Fruit fly (Drosophila melanogaster) whole organism, prepupa: ENCODE data around the gene mxt.

Source experiments
- Blimp-1 ChIP-seq: fragments of 200-800 bp; sonication (Bioruptor generic); optimal IDR thresholded peaks from 3 replicates; lab custom pipeline; 2017; ENCODE audit warnings: missing biosample characterization, missing genetic modification characterization, mild to moderate bottlenecking, moderate library complexity, missing genetic modification reagents
- CG11902 ChIP-seq: fragments of 200-800 bp; sonication (Bioruptor generic); optimal IDR thresholded peaks from 3 replicates; lab custom pipeline; 2016; ENCODE audit warnings: missing biosample characterization, missing genetic modification characterization
- CG15336 ChIP-seq: fragments of 200-800 bp; sonication (Bioruptor generic); IDR thresholded peaks from 2 replicates; pipeline ENCODE4 v1.3.6; 2022; ENCODE audit warnings: missing biosample characterization, missing genetic modification characterization
- CG1621 ChIP-seq: fragments of 200-800 bp; sonication (Bioruptor generic); optimal IDR thresholded peaks from 3 replicates; lab custom pipeline; 2018; ENCODE audit warnings: missing biosample characterization, mild to moderate bottlenecking, missing genetic modification characterization
- CG3032 ChIP-seq: fragments of 200-800 bp; optimal IDR thresholded peaks from 2 replicates; lab custom pipeline; 2019; ENCODE audit warnings: missing biosample characterization, mild to moderate bottlenecking, missing genetic modification characterization, moderate library complexity
- CG31627 ChIP-seq: fragments of 200-800 bp; sonication (Bioruptor generic); optimal IDR thresholded peaks from 3 replicates; lab custom pipeline; 2016; ENCODE audit warnings: missing biosample characterization, missing genetic modification characterization
- CG32006 ChIP-seq: fragments of 200-800 bp; sonication (Bioruptor generic); optimal IDR thresholded peaks from 3 replicates; lab custom pipeline; 2017; ENCODE audit warnings: missing biosample characterization, mild to moderate bottlenecking, missing genetic modification characterization
- CG3919 ChIP-seq: fragments of 200-800 bp; sonication (Bioruptor generic); optimal IDR thresholded peaks from 3 replicates; lab custom pipeline; 2016; ENCODE audit warnings: missing biosample characterization, missing genetic modification characterization
- CG6163 ChIP-seq: fragments of 200-800 bp; sonication (Bioruptor generic); IDR thresholded peaks from 3 replicates; pipeline ENCODE4 v1.3.6; 2022; ENCODE audit warnings: missing biosample characterization, missing genetic modification characterization
- CG6276 ChIP-seq: fragments of 200-800 bp; sonication (Bioruptor generic); optimal IDR thresholded peaks from 2 replicates; lab custom pipeline; 2017; ENCODE audit warnings: missing biosample characterization, mild to moderate bottlenecking, missing genetic modification characterization
- CG6792 ChIP-seq: fragments of 200-800 bp; sonication (Bioruptor generic); optimal IDR thresholded peaks from 3 replicates; lab custom pipeline; 2016; ENCODE audit warnings: missing biosample characterization, missing genetic modification characterization
- CG6808 ChIP-seq: fragments of 200-800 bp; sonication (Bioruptor generic); optimal IDR thresholded peaks from 3 replicates; lab custom pipeline; 2017; ENCODE audit warnings: missing biosample characterization, missing genetic modification characterization, mild to moderate bottlenecking, moderate library complexity, missing genetic modification reagents
- CG8119 ChIP-seq: fragments of 200-800 bp; sonication (Bioruptor generic); IDR thresholded peaks from 3 replicates; pipeline ENCODE4 v1.3.6; 2022; ENCODE audit warnings: missing biosample characterization, missing genetic modification characterization
- CG8319 ChIP-seq: fragments of 200-800 bp; sonication (Bioruptor generic); optimal IDR thresholded peaks from 3 replicates; lab custom pipeline; 2016; ENCODE audit warnings: missing biosample characterization, missing genetic modification characterization
- CG8632 ChIP-seq: fragments of 200-800 bp; sonication (Bioruptor generic); optimal IDR thresholded peaks from 3 replicates; lab custom pipeline; 2016; ENCODE audit warnings: missing biosample characterization, missing genetic modification characterization
- CG9139 ChIP-seq: fragments of 200-800 bp; sonication (Bioruptor generic); optimal IDR thresholded peaks from 3 replicates; lab custom pipeline; 2017; ENCODE audit warnings: missing biosample characterization, mild to moderate bottlenecking, missing genetic modification characterization
- Eip75B ChIP-seq: fragments of 200-800 bp; sonication (Bioruptor generic); optimal IDR thresholded peaks from 3 replicates; lab custom pipeline; 2016; ENCODE audit warnings: missing biosample characterization, missing genetic modification characterization
- Eip78C ChIP-seq: fragments of 200-800 bp; sonication (Bioruptor generic); peaks from one replicate; lab custom pipeline; 2016; ENCODE audit warnings: missing biosample characterization, missing genetic modification characterization
- Eip93F ChIP-seq: fragments of 200-800 bp; sonication (Bioruptor generic); optimal IDR thresholded peaks from 2 replicates; lab custom pipeline; 2016; ENCODE audit warnings: missing biosample characterization, mild to moderate bottlenecking, missing genetic modification characterization
- Ets21C ChIP-seq: fragments of 200-800 bp; sonication (Bioruptor generic); optimal IDR thresholded peaks from 3 replicates; lab custom pipeline; 2016; ENCODE audit warnings: missing biosample characterization, missing genetic modification characterization
- Ets96B ChIP-seq: fragments of 200-800 bp; optimal IDR thresholded peaks from 2 replicates; lab custom pipeline; 2019; ENCODE audit warnings: missing biosample characterization, mild to moderate bottlenecking, missing genetic modification characterization, moderate library complexity
- Met ChIP-seq: fragments of 200-800 bp; sonication (Bioruptor generic); optimal IDR thresholded peaks from 3 replicates; lab custom pipeline; 2016; ENCODE audit warnings: missing biosample characterization, missing genetic modification characterization
- OdsH ChIP-seq: fragments of 200-800 bp; sonication (Bioruptor generic); optimal IDR thresholded peaks from 3 replicates; lab custom pipeline; 2016; ENCODE audit warnings: missing biosample characterization, missing genetic modification characterization
- Smox ChIP-seq: fragments of 200-800 bp; sonication (Bioruptor generic); optimal IDR thresholded peaks from 3 replicates; lab custom pipeline; 2016; ENCODE audit warnings: missing biosample characterization, missing genetic modification characterization
- Sox14 ChIP-seq: fragments of 200-800 bp; sonication (Bioruptor generic); optimal IDR thresholded peaks from 3 replicates; lab custom pipeline; 2016; ENCODE audit warnings: missing biosample characterization, missing genetic modification characterization
- Sox15 ChIP-seq: fragments of 200-800 bp; sonication (Bioruptor generic); optimal IDR thresholded peaks from 3 replicates; lab custom pipeline; 2016; ENCODE audit warnings: missing biosample characterization, missing genetic modification characterization
- achi ChIP-seq: fragments of 200-800 bp; sonication (Bioruptor generic); optimal IDR thresholded peaks from 3 replicates; lab custom pipeline; 2016; ENCODE audit warnings: missing biosample characterization, missing genetic modification characterization
- cyc ChIP-seq: fragments of 200-800 bp; sonication (Bioruptor generic); optimal IDR thresholded peaks from 3 replicates; lab custom pipeline; 2016; ENCODE audit warnings: missing biosample characterization, missing genetic modification characterization
- dac ChIP-seq: fragments of 200-800 bp; sonication (Bioruptor generic); optimal IDR thresholded peaks from 2 replicates; lab custom pipeline; 2017; ENCODE audit warnings: missing biosample characterization, mild to moderate bottlenecking, missing genetic modification characterization
- dsx ChIP-seq: fragments of 200-800 bp; optimal IDR thresholded peaks from 3 replicates; lab custom pipeline; 2019; ENCODE audit warnings: missing biosample characterization, mild to moderate bottlenecking, missing genetic modification characterization, moderate library complexity; ENCODE audit not compliant: poor library complexity, severe bottlenecking
- eg ChIP-seq: fragments of 200-800 bp; sonication (Bioruptor generic); IDR thresholded peaks from 3 replicates; pipeline ENCODE4 v1.3.6; 2022; ENCODE audit warnings: missing biosample characterization, missing genetic modification characterization
- esn ChIP-seq: fragments of 200-800 bp; sonication (Bioruptor generic); optimal IDR thresholded peaks from 2 replicates; lab custom pipeline; 2016; ENCODE audit warnings: missing biosample characterization, mild to moderate bottlenecking, missing genetic modification characterization, moderate library complexity
- net ChIP-seq: fragments of 200-800 bp; sonication (Bioruptor generic); optimal IDR thresholded peaks from 3 replicates; lab custom pipeline; 2016; ENCODE audit warnings: missing biosample characterization, missing genetic modification characterization
- pdm3 ChIP-seq: fragments of 200-800 bp; sonication (Bioruptor generic); optimal IDR thresholded peaks from 3 replicates; lab custom pipeline; 2016; ENCODE audit warnings: missing biosample characterization, missing genetic modification characterization
- salr ChIP-seq, 2 experiments: fragments of 200-800 bp; sonication (Bioruptor generic); optimal IDR thresholded peaks; 3 replicates each; lab custom pipeline; 2016 to 2018; ENCODE audit warnings: missing biosample characterization in 2 of 2, missing genetic modification characterization in 2 of 2, mild to moderate bottlenecking in 1 of 2
- spab ChIP-seq: fragments of 200-800 bp; sonication (Bioruptor generic); optimal IDR thresholded peaks from 2 replicates; lab custom pipeline; 2017; ENCODE audit warnings: missing biosample characterization, mild to moderate bottlenecking, missing genetic modification characterization, missing genetic modification reagents
- svp ChIP-seq: fragments of 200-800 bp; sonication (Bioruptor generic); peaks from one replicate; lab custom pipeline; 2016; ENCODE audit warnings: missing biosample characterization, missing genetic modification characterization
- topi ChIP-seq: fragments of 200-800 bp; sonication (Bioruptor generic); optimal IDR thresholded peaks from 3 replicates; lab custom pipeline; 2016; ENCODE audit warnings: missing biosample characterization, missing genetic modification characterization
- vri ChIP-seq: fragments of 200-800 bp; sonication (Bioruptor generic); optimal IDR thresholded peaks from 3 replicates; lab custom pipeline; 2016; ENCODE audit warnings: missing biosample characterization, mild to moderate bottlenecking, missing genetic modification characterization

Gene mxt

dm6 chr2L:4807953-4808604, 39.0 kb downstream of the mxt start (continued):
- peak; percentile 78 for TF ChIP-seq dsx
- no peak for TF ChIP-seq Eip93F
- no peak for TF ChIP-seq esn (GFP tag; lab: Kevin White, UChicago)
- TF ChIP-seq Eip78C (GFP tag; lab: Kevin White, UChicago), result peak; percentile 55
- no peak for TF ChIP-seq CG15336
- no peak for TF ChIP-seq spab (GFP tag; lab: Kevin White, UChicago)
- no peak for TF ChIP-seq CG32006
- peak; percentile 34 for TF ChIP-seq CG6808 (GFP tag; lab: Kevin White, UChicago)
- no peak for TF ChIP-seq CG9139
- TF ChIP-seq CG6276 (GFP tag; lab: Kevin White, UChicago), result no peak
- TF ChIP-seq net (GFP tag; lab: Kevin White, UChicago), result peak; percentile 20
- TF ChIP-seq CG8319 (GFP tag; lab: Kevin White, UChicago), result no peak
- TF ChIP-seq Ets96B, result no peak
- no peak for TF ChIP-seq Eip75B
- no peak for TF ChIP-seq CG31627 (GFP tag; lab: Kevin White, UChicago)
- TF ChIP-seq Sox15 (GFP tag; lab: Kevin White, UChicago), result no peak
- TF ChIP-seq OdsH, result no peak
- TF ChIP-seq topi (GFP tag; lab: Kevin White, UChicago), result peak; percentile 14
- peak; percentile 66 for TF ChIP-seq Blimp-1 (GFP tag; lab: Kevin White, UChicago)
- no peak for TF ChIP-seq CG8632 (GFP tag; lab: Kevin White, UChicago)
- no peak for TF ChIP-seq CG3032
- no peak for TF ChIP-seq pdm3
- no peak for TF ChIP-seq Smox (GFP tag; lab: Kevin White, UChicago)
- TF ChIP-seq vri, result no peak
- peak; percentile 10 for TF ChIP-seq CG1621 (tag; lab: Kevin White, UChicago)
- no peak for TF ChIP-seq CG11902 (GFP tag; lab: Kevin White, UChicago)
- TF ChIP-seq CG3919, result no peak
- TF ChIP-seq achi (GFP tag; lab: Kevin White, UChicago), result no peak

dm6 chr2L:4806109-4806508, 41.0 kb downstream of the mxt start:
- TF ChIP-seq net (GFP tag; lab: Kevin White, UChicago), result no peak
- TF ChIP-seq dac (GFP tag; lab: Kevin White, UChicago), result no peak
- TF ChIP-seq svp (GFP tag; lab: Kevin White, UChicago), result no peak
- TF ChIP-seq Smox (GFP tag; lab: Kevin White, UChicago), result no peak
- TF ChIP-seq vri, result no peak
- TF ChIP-seq Sox14 (GFP tag; lab: Kevin White, UChicago), result no peak
- no peak for TF ChIP-seq CG6792 (GFP tag; lab: Kevin White, UChicago)
- no peak for TF ChIP-seq esn (GFP tag; lab: Kevin White, UChicago)
- TF ChIP-seq cyc, result no peak
- TF ChIP-seq achi (GFP tag; lab: Kevin White, UChicago), result no peak
- no peak for TF ChIP-seq CG8319 (GFP tag; lab: Kevin White, UChicago)
- TF ChIP-seq CG8119 (GFP tag; lab: Robert Waterston, UW), result 0 out of 3 replicates have a peak, but pooled peaks have one; percentile 14
- TF ChIP-seq CG6163 (GFP tag; lab: Robert Waterston, UW), result 0 out of 3 replicates have a peak, but pooled peaks have one; percentile 13
- no peak for TF ChIP-seq salr (GFP tag; optimal IDR thresholded peaks at IDR 0.05; lab: Kevin White, UChicago)
- TF ChIP-seq Eip78C (GFP tag; lab: Kevin White, UChicago), result peak; percentile 2
- no peak for TF ChIP-seq Eip93F
- TF ChIP-seq CG3032, result no peak
- TF ChIP-seq eg, result no peak
- TF ChIP-seq Met (GFP tag; lab: Kevin White, UChicago), result no peak
- TF ChIP-seq, all 60 proteins: peak for 3

dm6 chr2L:4801705-4802216, 45.3 kb downstream of the mxt start, which contains the start of gene slf:
slf (minus strand) TSS chr2L:4801923.
- TF ChIP-seq CG31627 (GFP tag; lab: Kevin White, UChicago) (no peak), Ets21C (no peak), svp (GFP tag; lab: Kevin White, UChicago) (no peak), eg (0 out of 3 replicates have a peak, but pooled peaks have one; percentile 48)
